Worm (Caenorhabditis elegans): ENCODE data around the gene skr-19.

- TF ChIP-seq him-1 (tag; optimal IDR thresholded peaks at IDR 0.05): no peak
- no peak for TF ChIP-seq dao-5 (tag; optimal IDR thresholded peaks at IDR 0.05)
Measured at ce11 chrX:13190912-13191311, 33.6 kb downstream of the skr-19 start, which contains the start of gene gpa-6.

Measured in whole organism, L4/young adult.